Fruit fly (Drosophila melanogaster): ENCODE measurements around the gene CCDC151.

DNA sequence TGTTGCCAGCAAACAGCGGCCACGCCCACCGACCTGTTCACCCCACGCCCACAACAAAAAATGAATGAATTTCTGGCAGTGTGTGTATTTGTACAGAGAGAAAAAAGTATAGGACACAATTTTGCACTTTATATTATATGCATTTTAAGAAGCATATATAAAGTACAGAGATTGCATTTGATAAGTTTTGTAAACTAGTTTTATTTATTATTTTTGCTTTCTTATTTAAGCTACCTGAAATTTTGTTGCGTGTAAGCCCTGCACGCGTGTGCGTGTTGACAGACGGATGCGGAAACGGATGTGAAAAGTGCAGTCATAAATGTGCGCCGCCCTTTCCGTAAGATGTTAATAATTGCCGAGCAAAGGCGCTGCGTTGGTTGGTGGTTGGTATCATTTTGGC, 15.6 kb downstream of the CCDC151 start:
- TF ChIP-seq tj (GFP tag; optimal IDR thresholded peaks at IDR 0.05) (no peak), cic (GFP tag; optimal IDR thresholded peaks at IDR 0.05) (no peak), CG7101 (tag; optimal IDR thresholded peaks at IDR 0.05) (no peak), ovo (GFP tag; optimal IDR thresholded peaks at IDR 0.05) (no peak)
